Fruit fly (Drosophila melanogaster): ENCODE results near the gene RasGAP1.
A peak's percentile ranks its signal among the peaks of the same experiment; 100 is the strongest.

RasGAP1 gene

dm6 chr3L:9872035-9872434, 16.9 kb upstream of the RasGAP1 start:
- TF ChIP-seq brk (GFP tag; optimal IDR thresholded peaks at IDR 0.05), result no peak
- no peak for TF ChIP-seq woc (GFP tag; optimal IDR thresholded peaks at IDR 0.05)
- TF ChIP-seq Hr83 (GFP tag; optimal IDR thresholded peaks at IDR 0.05; ENCODE audit: poor library complexity, severe bottlenecking), result no peak
- TF ChIP-seq OdsH (GFP tag; optimal IDR thresholded peaks at IDR 0.05), result no peak

DNA sequence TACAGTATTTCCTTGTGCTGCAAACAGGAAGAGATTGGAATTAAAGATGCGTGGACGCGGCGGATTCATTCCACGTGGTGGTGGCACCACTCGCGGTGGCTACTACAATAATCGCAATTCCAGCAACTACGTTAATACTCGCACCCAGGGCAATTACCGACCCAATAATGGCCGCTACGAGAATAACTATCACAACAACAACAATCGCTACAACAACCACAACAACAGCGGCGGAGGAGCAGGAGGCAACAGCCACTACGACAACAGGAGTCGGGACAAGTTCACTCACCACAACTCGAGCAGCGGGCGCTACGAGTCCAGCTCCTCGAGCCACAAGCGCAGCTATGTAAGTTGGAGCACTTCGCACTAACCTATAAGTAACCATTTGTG, 10.0 kb upstream of the RasGAP1 start:
- TF ChIP-seq Vsx2 (GFP tag; optimal IDR thresholded peaks at IDR 0.05; ENCODE audit: partially characterized antibody) (no peak), CG32264 (GFP tag; optimal IDR thresholded peaks at IDR 0.05) (no peak), Jra (GFP tag; optimal IDR thresholded peaks at IDR 0.05) (no peak), GATAd (GFP tag; optimal IDR thresholded peaks at IDR 0.05) (no peak), N (GFP tag; optimal IDR thresholded peaks at IDR 0.05) (no peak)

dm6 chr3L:9864275-9865052, 9.4 kb upstream of the RasGAP1 start, which contains the start of the genes iPLA2-VIA and Ciz1:
TSS of gene iPLA2-VIA (minus strand) at chr3L:9864349.
TSS of gene Ciz1 (plus strand) at chr3L:9864639.
- no peak for TF ChIP-seq brk (GFP tag; optimal IDR thresholded peaks at IDR 0.05)
- TF ChIP-seq br (GFP tag; optimal IDR thresholded peaks at IDR 0.05), result peak; percentile 38
- TF ChIP-seq dsf (GFP tag; optimal IDR thresholded peaks at IDR 0.05; ENCODE audit: borderline replicate concordance), result peak; percentile 24
- TF ChIP-seq CrebA (GFP tag; optimal IDR thresholded peaks at IDR 0.05; ENCODE audit: borderline replicate concordance), result no peak
- TF ChIP-seq Sp1 (GFP tag; optimal IDR thresholded peaks at IDR 0.05), result peak; percentile 9
- no peak for TF ChIP-seq usp (GFP tag; optimal IDR thresholded peaks at IDR 0.05)
- TF ChIP-seq tai (GFP tag; optimal IDR thresholded peaks at IDR 0.05), result no peak
- TF ChIP-seq Hnf4 (GFP tag; optimal IDR thresholded peaks at IDR 0.05), result peak; percentile 55
- no peak for TF ChIP-seq OdsH (GFP tag; optimal IDR thresholded peaks at IDR 0.05)
- no peak for TF ChIP-seq woc (GFP tag; optimal IDR thresholded peaks at IDR 0.05)
- TF ChIP-seq Abd-B (GFP tag; optimal IDR thresholded peaks at IDR 0.05), result no peak
- peak in 1 of 2 experiments; percentile 59 for TF ChIP-seq foxo (GFP tag; optimal IDR thresholded peaks at IDR 0.05)
- peak; percentile 1 for TF ChIP-seq ey (GFP tag; optimal IDR thresholded peaks at IDR 0.05)
- TF ChIP-seq CG9705 (GFP tag; optimal IDR thresholded peaks at IDR 0.05), result peak; percentile 3
- TF ChIP-seq lola (GFP tag; optimal IDR thresholded peaks at IDR 0.05), result no peak
- no peak for TF ChIP-seq rgr (GFP tag; optimal IDR thresholded peaks at IDR 0.05)
- no peak for TF ChIP-seq CG32264 (GFP tag; optimal IDR thresholded peaks at IDR 0.05)
- no peak for TF ChIP-seq fru (GFP tag; optimal IDR thresholded peaks at IDR 0.05)
- TF ChIP-seq Dfd (GFP tag; optimal IDR thresholded peaks at IDR 0.05), result no peak
- peak; percentile 53 for TF ChIP-seq Jra (GFP tag; optimal IDR thresholded peaks at IDR 0.05)
- TF ChIP-seq sage (GFP tag; optimal IDR thresholded peaks at IDR 0.05), result no peak
- no peak for TF ChIP-seq Myc (optimal IDR thresholded peaks at IDR 0.05)
- TF ChIP-seq Hr83 (GFP tag; optimal IDR thresholded peaks at IDR 0.05; ENCODE audit: poor library complexity, severe bottlenecking), result peak; percentile 20
- no peak for TF ChIP-seq N (GFP tag; optimal IDR thresholded peaks at IDR 0.05)
- TF ChIP-seq Rel (GFP tag; optimal IDR thresholded peaks at IDR 0.05), result no peak
- TF ChIP-seq Rel (tag; optimal IDR thresholded peaks at IDR 0.05), result no peak
- TF ChIP-seq psq (GFP tag; optimal IDR thresholded peaks at IDR 0.05), result no peak

dm6 chr3L:9863656-9864055, 8.6 kb upstream of the RasGAP1 start:
- TF ChIP-seq Abd-B (GFP tag; optimal IDR thresholded peaks at IDR 0.05), result no peak
- TF ChIP-seq Dfd (GFP tag; optimal IDR thresholded peaks at IDR 0.05), result no peak
- TF ChIP-seq CG32264 (GFP tag; optimal IDR thresholded peaks at IDR 0.05), result no peak
- no peak for TF ChIP-seq Mio (GFP tag; optimal IDR thresholded peaks at IDR 0.05)
- TF ChIP-seq pan (optimal IDR thresholded peaks at IDR 0.05), result no peak
- no peak for TF ChIP-seq h (GFP tag; optimal IDR thresholded peaks at IDR 0.05)
- TF ChIP-seq ey (GFP tag; optimal IDR thresholded peaks at IDR 0.05), result no peak
- TF ChIP-seq Rel (GFP tag; optimal IDR thresholded peaks at IDR 0.05), result no peak
- TF ChIP-seq Rel (tag; optimal IDR thresholded peaks at IDR 0.05), result no peak
- no peak for TF ChIP-seq sage (GFP tag; optimal IDR thresholded peaks at IDR 0.05)
- no peak for TF ChIP-seq jim (GFP tag; optimal IDR thresholded peaks at IDR 0.05)
- no peak for TF ChIP-seq brk (GFP tag; optimal IDR thresholded peaks at IDR 0.05)
- no peak for TF ChIP-seq fru (GFP tag; optimal IDR thresholded peaks at IDR 0.05)
- no peak for TF ChIP-seq br (GFP tag; optimal IDR thresholded peaks at IDR 0.05)
- no peak for TF ChIP-seq Dif (GFP tag; optimal IDR thresholded peaks at IDR 0.05; ENCODE audit: partially characterized antibody)
- no peak for TF ChIP-seq Hr78 (GFP tag; optimal IDR thresholded peaks at IDR 0.05)
- TF ChIP-seq woc (GFP tag; optimal IDR thresholded peaks at IDR 0.05), result no peak
- TF ChIP-seq Jra (GFP tag; optimal IDR thresholded peaks at IDR 0.05), result no peak
- TF ChIP-seq OdsH (GFP tag; optimal IDR thresholded peaks at IDR 0.05), result no peak

Measured in whole organism, wandering third instar larva.